Worm (Caenorhabditis elegans): ENCODE measurements around the gene C49F5.13.
A peak's percentile ranks its signal among the peaks of the same experiment; 100 is the strongest.

The C49F5.13 gene

ce11 chrX:11965163-11965562 is 4.0 kb downstream of the C49F5.13 start:
- TF ChIP-seq tbx-2 (tag; optimal IDR thresholded peaks at IDR 0.05) = peak; percentile 24
- peak; percentile 64 for TF ChIP-seq nhr-20 (tag; optimal IDR thresholded peaks at IDR 0.05)
- no peak for TF ChIP-seq hlh-17 (GFP tag; optimal IDR thresholded peaks at IDR 0.05; ENCODE audit: borderline replicate concordance)
- TF ChIP-seq ceh-82 (tag; optimal IDR thresholded peaks at IDR 0.05) = no peak
- TF ChIP-seq lin-35 (GFP tag; optimal IDR thresholded peaks at IDR 0.05) = peak in 1 of 2 experiments; percentile 40
- TF ChIP-seq nhr-85 (tag) = peak; percentile 84
- TF ChIP-seq elt-3 (tag; optimal IDR thresholded peaks at IDR 0.05) = peak in 2 of 6 experiments; percentile 22 to 81
- TF ChIP-seq nhr-71 (tag; optimal IDR thresholded peaks at IDR 0.05) = peak; percentile 13
- TF ChIP-seq mdl-1 (tag; optimal IDR thresholded peaks at IDR 0.05) = peak in 1 of 2 experiments; percentile 1
- no peak for TF ChIP-seq efl-1 (optimal IDR thresholded peaks at IDR 0.05)
- TF ChIP-seq efl-1 (GFP tag; optimal IDR thresholded peaks at IDR 0.05 in 1 of 2) = no peak
- TF ChIP-seq nhr-90 (tag; optimal IDR thresholded peaks at IDR 0.05; ENCODE audit: poor library complexity) = no peak
- TF ChIP-seq snu-23 (GFP tag; optimal IDR thresholded peaks at IDR 0.05) = peak; percentile 13
- TF ChIP-seq nhr-19 (GFP tag; conservative IDR thresholded peaks at IDR 0.05) = peak; percentile 10
- TF ChIP-seq skn-1 (tag; optimal IDR thresholded peaks at IDR 0.05) = no peak
- peak; percentile 65; the same call in 1 of the 2 replicates for TF ChIP-seq grh-1 (GFP tag; IDR thresholded peaks at IDR 0.05)
- TF ChIP-seq lin-14 (GFP tag; optimal IDR thresholded peaks at IDR 0.05) = peak; percentile 53
- TF ChIP-seq F16B12.6 (tag; optimal IDR thresholded peaks at IDR 0.05) = no peak

ce11 chrX:11965663-11966304 is 4.6 kb downstream of the C49F5.13 start, which contains the start of gene sams-1:
TSS of gene sams-1 (plus strand) at chrX:11965962.
- TF ChIP-seq nhr-47 (tag; optimal IDR thresholded peaks at IDR 0.05) (peak; percentile 23), xbp-1 (tag; optimal IDR thresholded peaks at IDR 0.05) (no peak), zag-1 (tag; optimal IDR thresholded peaks at IDR 0.05) (no peak), sptf-1 (tag; optimal IDR thresholded peaks at IDR 0.05) (no peak), hlh-4 (tag; optimal IDR thresholded peaks at IDR 0.05) (no peak), pag-3 (tag; optimal IDR thresholded peaks at IDR 0.05; ENCODE audit: borderline replicate concordance, insufficient read depth) (no peak), unc-130 (tag; optimal IDR thresholded peaks at IDR 0.05) (no peak), lin-35 (GFP tag; optimal IDR thresholded peaks at IDR 0.05) (peak in 1 of 2 experiments; percentile 39), skn-1 (tag; optimal IDR thresholded peaks at IDR 0.05) (peak; percentile 30), fos-1 (tag; optimal IDR thresholded peaks at IDR 0.05) (no peak), aha-1 (tag; optimal IDR thresholded peaks at IDR 0.05) (no peak), unc-30 (tag; optimal IDR thresholded peaks at IDR 0.05) (no peak), pqm-1 (tag; optimal IDR thresholded peaks at IDR 0.05) (no peak), blmp-1 (tag; optimal IDR thresholded peaks at IDR 0.05) (peak; percentile 68), swsn-7 (tag; optimal IDR thresholded peaks at IDR 0.05) (no peak), egl-13 (tag; optimal IDR thresholded peaks at IDR 0.05) (no peak), ces-1 (GFP tag; optimal IDR thresholded peaks at IDR 0.05) (no peak), nhr-12 (tag; optimal IDR thresholded peaks at IDR 0.05) (no peak), tlp-1 (tag; optimal IDR thresholded peaks at IDR 0.05) (no peak), hlh-17 (GFP tag; optimal IDR thresholded peaks at IDR 0.05; ENCODE audit: borderline replicate concordance) (no peak), lsy-2 (tag; optimal IDR thresholded peaks at IDR 0.05) (no peak), rnt-1 (tag; optimal IDR thresholded peaks at IDR 0.05) (no peak), nhr-20 (tag; optimal IDR thresholded peaks at IDR 0.05) (peak; percentile 40), ama-1 (optimal IDR thresholded peaks at IDR 0.05) (peak; percentile 78), snu-23 (GFP tag; optimal IDR thresholded peaks at IDR 0.05) (peak; percentile 39), egl-27 (tag; optimal IDR thresholded peaks at IDR 0.05) (no peak), grh-1 (GFP tag; IDR thresholded peaks at IDR 0.05) (no peak), fkh-10 (GFP tag; optimal IDR thresholded peaks at IDR 0.05) (no peak), unc-62 (GFP tag; optimal IDR thresholded peaks at IDR 0.05) (no peak), nhr-28 (tag; optimal IDR thresholded peaks at IDR 0.05) (no peak), efl-1 (optimal IDR thresholded peaks at IDR 0.05) (no peak), efl-1 (GFP tag; optimal IDR thresholded peaks at IDR 0.05 in 1 of 2) (peak in 1 of 2 experiments; percentile 8), lin-15B (tag; optimal IDR thresholded peaks at IDR 0.05) (no peak), nhr-71 (tag; optimal IDR thresholded peaks at IDR 0.05) (peak; percentile 16), nhr-85 (tag) (peak; percentile 72), mef-2 (tag; optimal IDR thresholded peaks at IDR 0.05) (no peak), snpc-4 (tag; optimal IDR thresholded peaks at IDR 0.05) (no peak), mab-9 (GFP tag; IDR thresholded peaks at IDR 0.05) (no peak), ceh-82 (tag; optimal IDR thresholded peaks at IDR 0.05) (no peak), F16B12.6 (tag; optimal IDR thresholded peaks at IDR 0.05) (no peak), aly-2 (tag; optimal IDR thresholded peaks at IDR 0.05) (no peak), lin-39 (tag; optimal IDR thresholded peaks at IDR 0.05) (no peak), C34B4.2 (tag; optimal IDR thresholded peaks at IDR 0.05) (no peak)
